Worm (Caenorhabditis elegans): ENCODE measurements around the gene tomm-7.

tomm-7 gene

DNA sequence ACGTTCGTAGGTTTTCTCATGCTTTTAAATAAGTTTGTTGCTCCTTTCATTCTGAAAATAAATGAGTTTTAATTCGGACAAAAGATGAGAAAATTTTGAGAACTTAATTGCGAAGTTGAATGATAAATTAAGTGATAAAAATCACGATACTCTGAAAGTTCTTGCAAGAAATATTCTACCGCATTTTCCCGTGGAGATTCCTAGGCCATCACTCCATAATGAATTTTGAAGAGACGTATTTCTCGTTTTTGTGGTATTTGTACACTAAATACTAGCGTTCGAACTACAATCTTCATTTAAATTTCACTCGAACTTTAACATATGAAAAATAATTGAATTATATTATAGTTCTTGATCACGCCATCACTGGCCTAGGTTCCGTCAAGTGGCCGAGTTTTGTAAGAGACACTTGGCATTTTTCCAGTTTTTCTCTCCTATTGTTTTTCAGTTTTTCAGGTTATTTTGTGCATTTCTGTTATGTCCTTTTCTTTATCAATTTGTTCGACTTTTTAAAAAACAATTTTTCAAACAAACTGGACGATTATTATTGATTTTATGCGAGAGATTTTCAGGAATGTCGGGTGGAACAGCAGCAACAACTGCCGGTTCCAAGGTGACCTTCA is 895 bp upstream of the tomm-7 start, which contains the start of the genes coq-5 and ufm-1 (continued):
- TF ChIP-seq rnt-1 (tag; optimal IDR thresholded peaks at IDR 0.05) (peak; percentile 10), hlh-4 (tag; optimal IDR thresholded peaks at IDR 0.05) (no peak), Y116A8C.19 (tag; optimal IDR thresholded peaks at IDR 0.05; ENCODE audit: borderline replicate concordance) (no peak), pag-3 (tag; optimal IDR thresholded peaks at IDR 0.05; ENCODE audit: borderline replicate concordance, insufficient read depth) (peak; percentile 8), nhr-71 (tag; optimal IDR thresholded peaks at IDR 0.05) (peak; percentile 56), blmp-1 (tag; optimal IDR thresholded peaks at IDR 0.05) (no peak), sox-4 (tag; optimal IDR thresholded peaks at IDR 0.05) (no peak)

DNA sequence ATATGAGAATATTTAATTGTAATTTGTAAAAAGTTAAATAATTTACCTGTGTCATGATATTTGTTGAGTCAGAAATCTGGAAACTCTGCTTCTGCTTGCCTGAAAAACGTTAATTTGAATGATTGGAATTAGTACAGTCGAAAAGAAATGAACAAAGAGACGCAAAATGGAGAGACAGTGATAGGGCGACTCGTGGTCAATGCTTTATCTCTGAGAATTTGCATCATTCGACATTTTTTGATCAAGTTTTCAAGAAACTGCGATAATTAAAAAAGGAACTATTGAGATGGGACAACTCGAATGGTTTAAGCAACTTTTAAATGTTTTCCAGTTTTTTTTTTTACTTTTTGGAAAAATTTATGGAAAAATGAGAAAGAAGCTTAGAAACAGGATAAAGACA is 1.5 kb downstream of the tomm-7 start, which contains the start of gene cuc-1:
cuc-1 (minus strand) TSS at position 101 of the 400 bp plus-strand sequence.
- TF ChIP-seq nhr-12 (tag; optimal IDR thresholded peaks at IDR 0.05): no peak
- peak; percentile 20 for TF ChIP-seq elt-2 (tag; optimal IDR thresholded peaks at IDR 0.05)

DNA sequence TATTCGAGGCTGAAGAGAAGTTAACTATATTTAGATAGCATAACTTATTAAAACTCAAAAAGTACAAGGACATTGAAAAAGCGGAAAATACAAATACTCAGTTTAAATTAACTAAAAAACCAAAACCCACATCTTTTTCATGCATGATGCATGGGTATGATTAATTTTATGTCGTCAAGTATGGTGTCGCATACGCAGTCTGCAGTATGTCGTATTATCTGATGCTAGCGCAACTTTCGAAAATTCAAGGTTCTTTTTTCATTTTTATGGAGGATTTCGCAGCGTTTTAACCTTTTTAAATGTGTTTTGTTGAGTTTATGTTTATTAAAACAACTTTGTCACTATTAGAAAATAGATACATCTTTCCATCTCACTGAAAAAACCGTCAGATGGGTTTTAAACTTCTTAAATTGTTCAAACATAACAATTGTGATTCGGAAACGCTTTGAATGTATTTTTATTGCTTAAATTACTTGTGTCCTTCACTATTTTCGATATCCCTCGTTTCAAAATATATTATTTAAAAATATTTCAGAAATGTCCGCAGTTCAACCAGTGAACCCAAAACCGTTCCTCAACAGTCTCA is 2.2 kb downstream of the tomm-7 start, which contains the start of gene snr-5:
snr-5 (plus strand) TSS at position 536 of the 586 bp plus-strand sequence.
- TF ChIP-seq rnt-1 (tag; optimal IDR thresholded peaks at IDR 0.05): peak; percentile 14
- TF ChIP-seq ceh-63 (GFP tag; optimal IDR thresholded peaks at IDR 0.05): no peak
- TF ChIP-seq aha-1 (tag; optimal IDR thresholded peaks at IDR 0.05): no peak
- TF ChIP-seq ama-1 (optimal IDR thresholded peaks at IDR 0.05): no peak
- TF ChIP-seq nhr-71 (tag; optimal IDR thresholded peaks at IDR 0.05): peak; percentile 9
- no peak for TF ChIP-seq nhr-28 (tag; optimal IDR thresholded peaks at IDR 0.05)
- TF ChIP-seq blmp-1 (tag; optimal IDR thresholded peaks at IDR 0.05): peak; percentile 35
- peak; percentile 32 to 64 (median 47) for TF ChIP-seq dpl-1 (GFP tag; optimal IDR thresholded peaks at IDR 0.05)
- TF ChIP-seq lin-35 (GFP tag; optimal IDR thresholded peaks at IDR 0.05): peak; percentile 55 to 60
- peak; percentile 81 for TF ChIP-seq F16B12.6 (tag; optimal IDR thresholded peaks at IDR 0.05)
- peak; percentile 39 for TF ChIP-seq snu-23 (GFP tag; optimal IDR thresholded peaks at IDR 0.05)
- peak in 1 of 3 experiments; percentile 11 for TF ChIP-seq ceh-82 (tag; optimal IDR thresholded peaks at IDR 0.05)
- TF ChIP-seq nhr-47 (tag; optimal IDR thresholded peaks at IDR 0.05): no peak
- TF ChIP-seq efl-1 (optimal IDR thresholded peaks at IDR 0.05): peak; percentile 35 to 57
- TF ChIP-seq efl-1 (GFP tag; optimal IDR thresholded peaks at IDR 0.05 in 1 of 2): peak; percentile 65 to 94
- TF ChIP-seq lsy-2 (tag; optimal IDR thresholded peaks at IDR 0.05): peak; percentile 19 to 65

DNA sequence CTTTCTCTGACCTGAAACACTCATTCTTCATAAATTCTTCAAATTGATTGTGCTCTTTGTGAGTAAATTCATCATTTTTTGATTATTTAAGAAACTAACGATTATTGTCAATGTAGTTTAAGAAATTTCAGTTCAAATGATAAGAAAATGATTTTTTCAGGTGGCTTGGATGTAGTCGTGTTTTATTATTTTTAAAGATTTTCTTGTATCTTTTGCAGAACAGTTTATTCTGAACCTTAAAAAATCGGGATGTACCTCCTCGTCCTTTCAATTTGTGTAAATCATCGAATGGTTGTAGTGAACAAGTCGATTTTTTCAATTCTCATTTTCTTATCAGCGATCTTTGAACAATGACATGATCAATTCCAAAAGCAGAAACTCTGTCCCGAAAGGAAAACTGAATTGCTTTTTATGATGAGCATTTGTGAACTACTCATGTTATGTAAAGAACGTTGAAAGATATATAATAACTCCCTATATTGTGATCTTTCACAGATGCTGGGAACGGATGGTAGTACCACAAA is 5.9 kb downstream of the tomm-7 start, which contains the start of gene slc-17.3:
slc-17.3 (minus strand) TSS at position 51 of the 524 bp plus-strand sequence.
- TF ChIP-seq fkh-10 (GFP tag; optimal IDR thresholded peaks at IDR 0.05): no peak
- TF ChIP-seq ceh-82 (tag; optimal IDR thresholded peaks at IDR 0.05): no peak
- TF ChIP-seq efl-3 (GFP tag; optimal IDR thresholded peaks at IDR 0.05): no peak
- no peak for TF ChIP-seq nhr-77 (tag; optimal IDR thresholded peaks at IDR 0.05)
- no peak for TF ChIP-seq ama-1 (optimal IDR thresholded peaks at IDR 0.05)
- TF ChIP-seq rnt-1 (tag; optimal IDR thresholded peaks at IDR 0.05): no peak
- TF ChIP-seq ceh-90 (tag; optimal IDR thresholded peaks at IDR 0.05): no peak
- no peak for TF ChIP-seq elt-3 (tag; optimal IDR thresholded peaks at IDR 0.05)
- TF ChIP-seq lin-13 (GFP tag; optimal IDR thresholded peaks at IDR 0.05): no peak
- TF ChIP-seq F16B12.6 (tag; optimal IDR thresholded peaks at IDR 0.05): no peak
- TF ChIP-seq nhr-19 (GFP tag; conservative IDR thresholded peaks at IDR 0.05): no peak

DNA sequence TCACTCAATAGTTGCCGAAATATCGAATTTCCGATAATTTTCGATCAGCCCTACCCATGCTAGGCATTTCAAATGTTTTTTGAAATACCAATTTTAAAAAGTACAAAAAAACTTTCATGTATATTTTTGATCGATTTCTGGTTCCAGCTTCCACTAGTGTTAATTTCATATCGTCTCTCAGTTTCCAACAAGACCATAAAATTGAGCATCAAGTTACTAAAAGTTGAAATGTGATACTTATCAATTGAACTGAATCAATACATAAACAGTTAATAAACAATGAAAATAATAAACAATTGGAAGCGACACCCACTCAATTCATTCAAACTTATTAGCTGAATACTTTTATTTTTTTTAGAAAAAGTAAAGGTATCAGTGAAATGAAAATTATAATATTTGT is 6.8 kb downstream of the tomm-7 start, which contains the start of gene cup-4:
cup-4 (plus strand) TSS at position 301 of the 400 bp plus-strand sequence.
- no peak for TF ChIP-seq blmp-1 (tag; optimal IDR thresholded peaks at IDR 0.05)
- TF ChIP-seq mep-1 (tag; optimal IDR thresholded peaks at IDR 0.05): no peak
- TF ChIP-seq ztf-4 (tag; optimal IDR thresholded peaks at IDR 0.05): no peak
- no peak for TF ChIP-seq elt-2 (tag; optimal IDR thresholded peaks at IDR 0.05)
